Fruit fly (Drosophila melanogaster): ENCODE measurements around the gene Lmpt.

Gene Lmpt

DNA sequence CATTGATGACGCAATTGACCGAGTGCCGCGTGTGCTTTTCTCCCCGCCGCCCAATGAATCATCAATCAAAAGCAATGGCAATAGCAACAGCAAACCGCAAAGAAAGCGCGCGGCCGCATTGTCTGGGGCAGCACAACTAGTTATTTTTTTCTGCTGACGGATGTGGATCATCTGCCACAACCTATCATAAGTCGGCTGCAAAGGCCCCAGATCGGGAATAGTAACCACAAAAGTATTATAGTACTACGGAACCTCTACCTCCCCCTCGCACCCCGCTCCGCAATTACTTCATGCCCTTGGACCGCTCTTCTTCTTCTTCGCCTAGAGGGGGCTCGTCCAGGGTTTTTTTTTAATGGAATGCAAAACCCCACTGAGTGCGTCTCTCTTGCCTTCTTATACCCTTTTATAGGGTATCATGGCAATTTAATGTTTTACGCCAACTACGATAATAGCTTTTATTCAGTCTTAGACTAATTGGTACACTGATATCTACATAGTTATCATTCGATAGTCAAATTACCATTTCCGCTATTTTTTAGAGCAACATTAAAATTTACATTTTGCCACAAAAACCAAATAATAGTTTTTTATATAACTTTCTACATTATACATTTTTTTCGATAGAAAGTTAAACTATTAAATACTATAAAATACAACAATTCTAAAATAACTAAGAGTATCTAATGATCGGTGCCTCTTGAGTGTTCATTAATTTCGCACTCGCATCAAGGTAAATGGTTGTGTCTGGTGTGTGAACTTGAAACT, 91.1 kb downstream of the Lmpt start:
- no peak for TF ChIP-seq brk (GFP tag; optimal IDR thresholded peaks at IDR 0.05)
- peak; percentile 41 for TF ChIP-seq fru (GFP tag; optimal IDR thresholded peaks at IDR 0.05)

DNA sequence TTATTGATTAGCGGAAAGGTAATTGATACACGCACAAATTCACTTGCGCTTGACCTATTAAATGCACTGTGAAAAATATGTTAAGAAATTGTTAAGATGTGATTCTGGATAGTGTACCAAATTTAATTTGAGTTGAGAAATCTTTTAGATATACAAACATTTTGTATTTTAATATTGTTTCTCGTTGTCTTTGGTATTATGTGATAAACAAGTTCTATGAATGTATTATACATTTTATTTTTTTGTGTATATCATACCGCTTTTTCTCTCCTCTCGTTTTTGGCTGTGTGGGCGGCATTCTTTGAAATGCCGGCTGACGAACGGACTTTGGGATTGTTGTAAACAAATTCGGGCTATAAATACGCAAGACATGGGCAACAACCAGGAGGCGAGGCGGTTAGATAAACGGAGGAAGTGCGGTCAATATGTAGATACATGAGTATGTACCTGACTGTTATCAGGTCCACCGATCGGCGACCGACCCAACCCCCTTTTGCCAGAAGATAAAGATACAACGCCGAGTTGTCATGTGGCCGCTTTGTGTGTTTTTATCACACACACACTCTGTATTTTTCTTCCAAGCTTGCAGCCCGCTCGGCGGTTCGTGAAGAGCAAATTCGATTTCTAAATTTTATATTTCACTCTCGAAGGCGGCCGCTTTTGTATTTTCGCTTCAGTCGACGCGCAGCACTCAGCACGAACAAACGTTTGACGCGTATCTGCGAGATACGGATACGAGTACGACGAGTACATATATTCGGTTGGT, 91.9 kb downstream of the Lmpt start:
- no peak for TF ChIP-seq Hr78 (GFP tag; optimal IDR thresholded peaks at IDR 0.05)
- no peak for TF ChIP-seq Dfd (GFP tag; optimal IDR thresholded peaks at IDR 0.05)
- TF ChIP-seq OdsH (GFP tag; optimal IDR thresholded peaks at IDR 0.05) = peak; percentile 28
- TF ChIP-seq CrebA (GFP tag; optimal IDR thresholded peaks at IDR 0.05; ENCODE audit: borderline replicate concordance) = no peak
- no peak for TF ChIP-seq brk (GFP tag; optimal IDR thresholded peaks at IDR 0.05)
- no peak for TF ChIP-seq tai (GFP tag; optimal IDR thresholded peaks at IDR 0.05)
- TF ChIP-seq Rel (GFP tag; optimal IDR thresholded peaks at IDR 0.05) = no peak
- TF ChIP-seq Rel (tag; optimal IDR thresholded peaks at IDR 0.05) = peak; percentile 68
- TF ChIP-seq HLH106 (tag; optimal IDR thresholded peaks at IDR 0.05) = peak; percentile 26
- TF ChIP-seq usp (GFP tag; optimal IDR thresholded peaks at IDR 0.05) = no peak
- TF ChIP-seq sage (GFP tag; optimal IDR thresholded peaks at IDR 0.05) = no peak
- no peak for TF ChIP-seq N (GFP tag; optimal IDR thresholded peaks at IDR 0.05)
- peak in 1 of 2 experiments; percentile 32 for TF ChIP-seq dl (GFP tag; optimal IDR thresholded peaks at IDR 0.05; ENCODE audit: insufficient read depth in 1 of 2, partially characterized antibody in 2 of 2)
- TF ChIP-seq Myc (optimal IDR thresholded peaks at IDR 0.05) = no peak
- TF ChIP-seq Sp1 (GFP tag; optimal IDR thresholded peaks at IDR 0.05) = no peak
- TF ChIP-seq Hnf4 (GFP tag; optimal IDR thresholded peaks at IDR 0.05) = no peak
- peak; percentile 10 for TF ChIP-seq fru (GFP tag; optimal IDR thresholded peaks at IDR 0.05)
- TF ChIP-seq Vsx2 (GFP tag; optimal IDR thresholded peaks at IDR 0.05; ENCODE audit: partially characterized antibody) = peak; percentile 56
- TF ChIP-seq Abd-B (GFP tag; optimal IDR thresholded peaks at IDR 0.05) = no peak
- TF ChIP-seq psq (GFP tag; optimal IDR thresholded peaks at IDR 0.05) = peak; percentile 3
- TF ChIP-seq sv (GFP tag; optimal IDR thresholded peaks at IDR 0.05) = peak; percentile 33
- no peak for TF ChIP-seq GATAd (GFP tag; optimal IDR thresholded peaks at IDR 0.05)
- TF ChIP-seq pan (optimal IDR thresholded peaks at IDR 0.05) = no peak
- TF ChIP-seq CG32264 (GFP tag; optimal IDR thresholded peaks at IDR 0.05) = no peak
- TF ChIP-seq h (GFP tag; optimal IDR thresholded peaks at IDR 0.05) = peak; percentile 37
- no peak for TF ChIP-seq lola (GFP tag; optimal IDR thresholded peaks at IDR 0.05)
- TF ChIP-seq Hr83 (GFP tag; optimal IDR thresholded peaks at IDR 0.05; ENCODE audit: poor library complexity, severe bottlenecking) = peak; percentile 21
- peak; percentile 27 for TF ChIP-seq ey (GFP tag; optimal IDR thresholded peaks at IDR 0.05)
- no peak for TF ChIP-seq Jra (GFP tag; optimal IDR thresholded peaks at IDR 0.05)
- no peak for TF ChIP-seq dmrt93B (GFP tag; optimal IDR thresholded peaks at IDR 0.05)
- TF ChIP-seq br (GFP tag; optimal IDR thresholded peaks at IDR 0.05) = no peak
- no peak for TF ChIP-seq Dif (GFP tag; optimal IDR thresholded peaks at IDR 0.05; ENCODE audit: partially characterized antibody)
- TF ChIP-seq Mio (GFP tag; optimal IDR thresholded peaks at IDR 0.05) = no peak
- TF ChIP-seq dsf (GFP tag; optimal IDR thresholded peaks at IDR 0.05; ENCODE audit: borderline replicate concordance) = no peak
- TF ChIP-seq jim (GFP tag; optimal IDR thresholded peaks at IDR 0.05) = no peak
- no peak for TF ChIP-seq CG9705 (GFP tag; optimal IDR thresholded peaks at IDR 0.05)
- TF ChIP-seq woc (GFP tag; optimal IDR thresholded peaks at IDR 0.05) = peak; percentile 18
- peak in 1 of 2 experiments; percentile 43 for TF ChIP-seq foxo (GFP tag; optimal IDR thresholded peaks at IDR 0.05)
- peak; percentile 31 for TF ChIP-seq rgr (GFP tag; optimal IDR thresholded peaks at IDR 0.05)

Measured in whole organism, wandering third instar larva.